Fruit fly (Drosophila melanogaster) whole organism, wandering third instar larva: ENCODE measurements around the gene CG12746.

Source experiments
- Abd-B ChIP-seq: fragments of >200 bp; optimal IDR thresholded peaks from 2 replicates; lab custom pipeline; 2017; ENCODE audit warnings: missing biosample characterization, missing genetic modification characterization
- Dif ChIP-seq: fragments of 200-275, 200-300 bp; sonication (Bioruptor generic); optimal IDR thresholded peaks from 2 replicates; lab custom pipeline; 2018; ENCODE audit warnings: missing biosample characterization, missing genetic modification characterization; ENCODE audit not compliant: partially characterized antibody
- GATAd ChIP-seq: sonication (Bioruptor generic); optimal IDR thresholded peaks from 2 replicates; lab custom pipeline; 2016; ENCODE audit warnings: missing biosample characterization, missing genetic modification characterization
- Hr78 ChIP-seq: fragments of >200 bp; optimal IDR thresholded peaks from 2 replicates; lab custom pipeline; 2017; ENCODE audit warnings: missing biosample characterization, missing genetic modification characterization
- Myc ChIP-seq: fragments of >200 bp; optimal IDR thresholded peaks from 2 replicates; lab custom pipeline; 2017
- OdsH ChIP-seq: fragments of 200-800 bp; sonication (Bioruptor generic); optimal IDR thresholded peaks from 2 replicates; lab custom pipeline; 2016; ENCODE audit warnings: missing biosample characterization, mild to moderate bottlenecking, missing genetic modification characterization
- Vsx2 ChIP-seq: fragments of 200-300, 225-300 bp; sonication (Bioruptor generic); optimal IDR thresholded peaks from 2 replicates; lab custom pipeline; 2018; ENCODE audit warnings: missing biosample characterization, missing genetic modification characterization; ENCODE audit not compliant: partially characterized antibody
- ey ChIP-seq: fragments of 200-800 bp; sonication (Bioruptor generic); optimal IDR thresholded peaks from 2 replicates; lab custom pipeline; 2016; ENCODE audit warnings: missing biosample characterization, missing genetic modification characterization
- foxo ChIP-seq, 2 experiments: fragments of 200-800 bp; sonication (Bioruptor generic); optimal IDR thresholded peaks; 2 replicates in 1 of 2; 3 replicates in 1 of 2; lab custom pipeline; 2016 to 2017; ENCODE audit warnings: missing biosample characterization in 2 of 2, missing genetic modification characterization in 2 of 2
- fru ChIP-seq: fragments of 200-800 bp; sonication (Bioruptor generic); optimal IDR thresholded peaks from 3 replicates; lab custom pipeline; 2016; ENCODE audit warnings: missing biosample characterization, mild to moderate bottlenecking, missing genetic modification characterization
- h ChIP-seq: fragments of 200-800 bp; sonication (Bioruptor generic); optimal IDR thresholded peaks from 3 replicates; lab custom pipeline; 2016; ENCODE audit warnings: missing biosample characterization, mild to moderate bottlenecking, missing genetic modification characterization
- lola ChIP-seq: fragments of >200 bp; optimal IDR thresholded peaks from 2 replicates; lab custom pipeline; 2017; ENCODE audit warnings: missing biosample characterization, missing genetic modification characterization
- psq ChIP-seq: fragments of 200-800 bp; sonication (Bioruptor generic); optimal IDR thresholded peaks from 3 replicates; lab custom pipeline; 2017; ENCODE audit warnings: missing biosample characterization, mild to moderate bottlenecking, missing genetic modification characterization, moderate library complexity
- usp ChIP-seq: fragments of >200 bp; optimal IDR thresholded peaks from 2 replicates; lab custom pipeline; 2017; ENCODE audit warnings: missing biosample characterization, missing genetic modification characterization

DNA sequence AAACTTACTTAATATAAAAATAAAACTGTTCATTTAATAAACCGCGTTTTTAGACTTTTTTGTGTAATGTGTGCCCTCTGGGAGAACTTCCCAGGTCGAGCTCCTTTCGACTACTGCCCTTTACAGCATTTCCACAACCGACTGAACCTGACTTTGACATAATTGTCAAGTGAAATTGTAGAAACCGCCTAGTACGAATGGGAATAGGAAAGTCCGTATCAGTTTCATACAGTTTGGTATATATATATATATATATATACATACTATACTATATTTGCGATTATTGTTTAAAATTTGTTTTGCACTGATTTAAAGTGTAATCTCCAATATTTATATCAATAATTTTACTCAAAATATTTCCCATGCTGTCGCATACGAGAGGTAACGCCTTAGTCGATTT lies 13.6 kb upstream of the CG12746 start, which contains the start of gene mia:
- no peak for TF ChIP-seq h (GFP tag; lab: Kevin White, UChicago)
- TF ChIP-seq Myc (lab: Kevin White, UChicago) = no peak
- no peak for TF ChIP-seq fru
- no peak for TF ChIP-seq psq
- TF ChIP-seq OdsH (GFP tag; lab: Kevin White, UChicago) = no peak
- no peak for TF ChIP-seq Vsx2 (GFP tag; lab: Kevin White, UChicago)
- no peak for TF ChIP-seq foxo (GFP tag; optimal IDR thresholded peaks at IDR 0.05; lab: Kevin White, UChicago)
- no peak for TF ChIP-seq ey (GFP tag; lab: Kevin White, UChicago)
- TF ChIP-seq lola = no peak
- TF ChIP-seq GATAd = no peak
- TF ChIP-seq Abd-B = no peak
- TF ChIP-seq Dif = no peak
- no peak for TF ChIP-seq Hr78 (GFP tag; lab: Kevin White, UChicago)
- TF ChIP-seq usp (GFP tag; lab: Kevin White, UChicago) = no peak
